Fruit fly (Drosophila melanogaster) whole organism, wandering third instar larva: ENCODE measurements around the gene Cyp4ac2.
A peak's percentile ranks its signal among the peaks of the same experiment; 100 is the strongest.

Experiments
- Abd-B ChIP-seq: fragments of >200 bp; optimal IDR thresholded peaks from 2 replicates; lab custom pipeline; 2017; ENCODE audit warnings: missing biosample characterization, missing genetic modification characterization
- CG32264 ChIP-seq: fragments of 200-800 bp; sonication (Bioruptor generic); optimal IDR thresholded peaks from 2 replicates; lab custom pipeline; 2016; ENCODE audit warnings: missing biosample characterization, missing genetic modification characterization
- CG9705 ChIP-seq: fragments of 200-800 bp; sonication (Bioruptor generic); optimal IDR thresholded peaks from 2 replicates; lab custom pipeline; 2018; ENCODE audit warnings: missing biosample characterization, mild to moderate bottlenecking, missing genetic modification characterization
- CrebA ChIP-seq: fragments of 200-800 bp; sonication (Bioruptor generic); optimal IDR thresholded peaks from 2 replicates; lab custom pipeline; 2016; ENCODE audit warnings: missing biosample characterization, mild to moderate bottlenecking, missing genetic modification characterization, borderline replicate concordance
- Dfd ChIP-seq: fragments of >200 bp; optimal IDR thresholded peaks from 2 replicates; lab custom pipeline; 2017; ENCODE audit warnings: missing biosample characterization, missing genetic modification characterization
- Dif ChIP-seq: fragments of 200-275, 200-300 bp; sonication (Bioruptor generic); optimal IDR thresholded peaks from 2 replicates; lab custom pipeline; 2018; ENCODE audit warnings: missing biosample characterization, missing genetic modification characterization; ENCODE audit not compliant: partially characterized antibody
- GATAd ChIP-seq: sonication (Bioruptor generic); optimal IDR thresholded peaks from 2 replicates; lab custom pipeline; 2016; ENCODE audit warnings: missing biosample characterization, missing genetic modification characterization
- HLH106 ChIP-seq: fragments of 200-800 bp; optimal IDR thresholded peaks from 3 replicates; lab custom pipeline; 2019; ENCODE audit warnings: missing biosample characterization, mild to moderate bottlenecking, missing genetic modification characterization, moderate library complexity
- Hnf4 ChIP-seq: fragments of 200-800 bp; sonication (Bioruptor generic); optimal IDR thresholded peaks from 2 replicates; lab custom pipeline; 2016; ENCODE audit warnings: missing biosample characterization, mild to moderate bottlenecking, missing genetic modification characterization
- Hr78 ChIP-seq: fragments of >200 bp; optimal IDR thresholded peaks from 2 replicates; lab custom pipeline; 2017; ENCODE audit warnings: missing biosample characterization, missing genetic modification characterization
- Hr83 ChIP-seq: fragments of 200-300 bp; sonication (Bioruptor generic); optimal IDR thresholded peaks from 2 replicates; lab custom pipeline; 2016; ENCODE audit warnings: missing biosample characterization, mild to moderate bottlenecking, missing genetic modification characterization, moderate library complexity; ENCODE audit not compliant: poor library complexity, severe bottlenecking
- Jra ChIP-seq: sonication (Bioruptor generic); optimal IDR thresholded peaks from 2 replicates; lab custom pipeline; 2016; ENCODE audit warnings: missing biosample characterization, missing genetic modification characterization
- Mio ChIP-seq: sonication (Bioruptor generic); optimal IDR thresholded peaks from 2 replicates; lab custom pipeline; 2016; ENCODE audit warnings: missing biosample characterization, missing genetic modification characterization
- Myc ChIP-seq: fragments of >200 bp; optimal IDR thresholded peaks from 2 replicates; lab custom pipeline; 2017
- N ChIP-seq: fragments of >200 bp; optimal IDR thresholded peaks from 2 replicates; lab custom pipeline; 2018; ENCODE audit warnings: missing biosample characterization, missing external identifiers, missing genetic modification characterization
- OdsH ChIP-seq: fragments of 200-800 bp; sonication (Bioruptor generic); optimal IDR thresholded peaks from 2 replicates; lab custom pipeline; 2016; ENCODE audit warnings: missing biosample characterization, mild to moderate bottlenecking, missing genetic modification characterization
- Rel ChIP-seq, 2 experiments: fragments of 200-800 bp; sonication (Bioruptor generic) in 1 of 2; optimal IDR thresholded peaks; 2 replicates in 1 of 2; 3 replicates in 1 of 2; lab custom pipeline; 2016 to 2019; ENCODE audit warnings: mild to moderate bottlenecking in 2 of 2, missing biosample characterization in 2 of 2, missing genetic modification characterization in 2 of 2, moderate library complexity in 1 of 2
- Sp1 ChIP-seq: fragments of 200-800 bp; sonication (Bioruptor generic); optimal IDR thresholded peaks from 3 replicates; lab custom pipeline; 2019; ENCODE audit warnings: missing biosample characterization, mild to moderate bottlenecking, missing genetic modification characterization, moderate library complexity
- br ChIP-seq: fragments of 200-800 bp; sonication (Bioruptor generic); optimal IDR thresholded peaks from 2 replicates; lab custom pipeline; 2016; ENCODE audit warnings: missing biosample characterization, missing genetic modification characterization
- brk ChIP-seq: fragments of 200-800 bp; sonication (Bioruptor generic); optimal IDR thresholded peaks from 2 replicates; lab custom pipeline; 2016; ENCODE audit warnings: missing biosample characterization, mild to moderate bottlenecking, missing genetic modification characterization
- dl ChIP-seq, 2 experiments: fragments of 175-275, 200-275 bp in 1 of 2; fragments of 200-275 bp in 1 of 2; sonication (Bioruptor generic); optimal IDR thresholded peaks; lab custom pipeline; 2018; ENCODE audit warnings: mild to moderate bottlenecking in 2 of 2, missing biosample characterization in 2 of 2, missing genetic modification characterization in 2 of 2, moderate library complexity in 2 of 2; ENCODE audit not compliant: partially characterized antibody in 2 of 2, insufficient read depth in 1 of 2
- dsf ChIP-seq: sonication (Bioruptor generic); optimal IDR thresholded peaks from 2 replicates; lab custom pipeline; 2016; ENCODE audit warnings: missing biosample characterization, missing genetic modification characterization, borderline replicate concordance
- ey ChIP-seq: fragments of 200-800 bp; sonication (Bioruptor generic); optimal IDR thresholded peaks from 2 replicates; lab custom pipeline; 2016; ENCODE audit warnings: missing biosample characterization, missing genetic modification characterization
- foxo ChIP-seq, 2 experiments: fragments of 200-800 bp; sonication (Bioruptor generic); optimal IDR thresholded peaks; 2 replicates in 1 of 2; 3 replicates in 1 of 2; lab custom pipeline; 2016 to 2017; ENCODE audit warnings: missing biosample characterization in 2 of 2, missing genetic modification characterization in 2 of 2
- fru ChIP-seq: fragments of 200-800 bp; sonication (Bioruptor generic); optimal IDR thresholded peaks from 3 replicates; lab custom pipeline; 2016; ENCODE audit warnings: missing biosample characterization, mild to moderate bottlenecking, missing genetic modification characterization
- jim ChIP-seq: fragments of 175-275, 200-325 bp; sonication (Bioruptor generic); optimal IDR thresholded peaks from 2 replicates; lab custom pipeline; 2016; ENCODE audit warnings: missing biosample characterization, mild to moderate bottlenecking, missing genetic modification characterization
- pan ChIP-seq: fragments of >200 bp; optimal IDR thresholded peaks from 2 replicates; lab custom pipeline; 2017
- psq ChIP-seq: fragments of 200-800 bp; sonication (Bioruptor generic); optimal IDR thresholded peaks from 3 replicates; lab custom pipeline; 2017; ENCODE audit warnings: missing biosample characterization, mild to moderate bottlenecking, missing genetic modification characterization, moderate library complexity
- sage ChIP-seq: fragments of 200-800 bp; sonication (Bioruptor generic); optimal IDR thresholded peaks from 2 replicates; lab custom pipeline; 2016; ENCODE audit warnings: missing biosample characterization, mild to moderate bottlenecking, missing genetic modification characterization
- sv ChIP-seq: fragments of 200-800 bp; sonication (Bioruptor generic); optimal IDR thresholded peaks from 3 replicates; lab custom pipeline; 2016; ENCODE audit warnings: missing biosample characterization, missing genetic modification characterization
- tai ChIP-seq: sonication (Bioruptor generic); optimal IDR thresholded peaks from 2 replicates; lab custom pipeline; 2016; ENCODE audit warnings: missing biosample characterization, missing genetic modification characterization

Cyp4ac2 gene

DNA sequence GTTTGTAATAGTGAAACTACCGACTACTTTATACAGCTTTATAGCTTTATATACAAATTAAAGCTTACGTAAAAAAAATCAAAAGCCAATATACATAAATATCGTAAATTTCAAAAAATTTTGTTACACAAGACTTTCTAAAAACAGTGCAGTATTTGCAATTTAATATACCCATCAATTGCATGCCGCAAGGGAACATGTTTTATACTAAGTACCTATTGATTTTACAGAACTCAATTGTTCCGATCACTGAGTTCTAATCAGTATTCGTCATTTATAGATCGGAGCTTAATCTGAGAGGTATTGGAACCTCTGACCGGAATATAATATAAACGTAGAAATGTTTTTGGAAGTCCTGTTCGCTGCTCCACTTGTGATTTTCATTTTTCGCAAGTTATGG, at the start of gene Cyp4ac2:
Cyp4ac2 (plus strand) TSS at position 301 of the 400 bp plus-strand sequence.
- TF ChIP-seq brk (GFP tag; lab: Kevin White, UChicago) (no peak), Hr83 (GFP tag; lab: Kevin White, UChicago) (no peak), dl (GFP tag; optimal IDR thresholded peaks at IDR 0.05; lab: Kevin White, UChicago; ENCODE audit: insufficient read depth in 1 of 2, partially characterized antibody in 2 of 2) (no peak), foxo (GFP tag; optimal IDR thresholded peaks at IDR 0.05; lab: Kevin White, UChicago) (no peak), Jra (GFP tag; lab: Kevin White, UChicago) (no peak), Rel (GFP tag; optimal IDR thresholded peaks at IDR 0.05; lab: Kevin White, UChicago) (no peak), Rel (tag; optimal IDR thresholded peaks at IDR 0.05; lab: Kevin White, UChicago) (no peak), psq (GFP tag; lab: Kevin White, UChicago) (no peak), sage (GFP tag; lab: Kevin White, UChicago) (no peak), N (GFP tag; lab: Kevin White, UChicago) (no peak), Dif (GFP tag; lab: Kevin White, UChicago) (no peak), OdsH (GFP tag; lab: Kevin White, UChicago) (no peak), tai (GFP tag; lab: Kevin White, UChicago) (no peak), CG9705 (GFP tag; lab: Kevin White, UChicago) (no peak)

- TF ChIP-seq Hr78 (GFP tag; lab: Kevin White, UChicago) (no peak), Sp1 (no peak), Dif (GFP tag; lab: Kevin White, UChicago) (no peak), CrebA (no peak), pan (no peak), HLH106 (no peak), CG32264 (no peak), Abd-B (no peak), CG9705 (GFP tag; lab: Kevin White, UChicago) (no peak), ey (GFP tag; lab: Kevin White, UChicago) (no peak), Jra (GFP tag; lab: Kevin White, UChicago) (no peak), GATAd (GFP tag; lab: Kevin White, UChicago) (no peak), br (GFP tag; lab: Kevin White, UChicago) (no peak), fru (GFP tag; lab: Kevin White, UChicago) (no peak), Hr83 (GFP tag; lab: Kevin White, UChicago) (no peak), Hnf4 (GFP tag; lab: Kevin White, UChicago) (no peak), dsf (GFP tag; lab: Kevin White, UChicago) (no peak), Mio (GFP tag; lab: Kevin White, UChicago) (no peak), Dfd (GFP tag; lab: Kevin White, UChicago) (no peak), Rel (GFP tag; optimal IDR thresholded peaks at IDR 0.05; lab: Kevin White, UChicago) (no peak), Rel (tag; optimal IDR thresholded peaks at IDR 0.05; lab: Kevin White, UChicago) (no peak)
- TF ChIP-seq, all 38 proteins: peak for 0
Measured at dm6 chr2L:5216442-5216841, 49.8 kb upstream of the Cyp4ac2 start, which contains the start of the genes CG14034 and TpnC25D. TSS of gene CG14034 (minus strand) at chr2L:5216542. TSS of gene TpnC25D (plus strand) at chr2L:5216701.

- TF ChIP-seq Hr78 (GFP tag; lab: Kevin White, UChicago), result no peak
- TF ChIP-seq Hnf4 (GFP tag; lab: Kevin White, UChicago), result no peak
- no peak for TF ChIP-seq Hr83 (GFP tag; lab: Kevin White, UChicago)
- TF ChIP-seq Myc (lab: Kevin White, UChicago), result peak; percentile 35
- TF ChIP-seq Mio (GFP tag; lab: Kevin White, UChicago), result no peak
Measured at dm6 chr2L:5223317-5223716, 42.9 kb upstream of the Cyp4ac2 start.

dm6 chr2L:5224724-5225319, 41.4 kb upstream of the Cyp4ac2 start:
- TF ChIP-seq Jra (GFP tag; lab: Kevin White, UChicago) (no peak), CrebA (no peak), Sp1 (no peak), sv (no peak), Dif (GFP tag; lab: Kevin White, UChicago) (no peak), jim (GFP tag; lab: Kevin White, UChicago) (no peak), br (GFP tag; lab: Kevin White, UChicago) (no peak)
